Worm (Caenorhabditis elegans) whole organism, early embryonic: Measurements from ENCODE around the gene C49F8.1.

Experiments used
- B0310.2 ChIP-seq: sonication (generic microtip); optimal IDR thresholded peaks from 2 replicates; lab custom pipeline; 2016; ENCODE audit warnings: mild to moderate bottlenecking, missing genetic modification characterization, missing compliant biosample characterization
- F13C5.2 ChIP-seq: sonication (generic microtip); optimal IDR thresholded peaks from 2 replicates; lab custom pipeline; 2017; ENCODE audit warnings: mild to moderate bottlenecking, missing genetic modification characterization, inconsistent platforms, missing compliant biosample characterization
- aly-1 ChIP-seq: sonication (generic microtip); optimal IDR thresholded peaks from 2 replicates; lab custom pipeline; 2016; ENCODE audit warnings: missing genetic modification characterization, missing compliant biosample characterization
- ama-1 ChIP-seq: fragments of 150-350 bp; optimal IDR thresholded peaks from 2 replicates; lab custom pipeline; 2014
- ceh-13 ChIP-seq: fragments of 200-800 bp; sonication (Bioruptor generic); optimal IDR thresholded peaks from 2 replicates; lab custom pipeline; 2018; ENCODE audit warnings: mild to moderate bottlenecking, missing genetic modification characterization, missing compliant biosample characterization
- ceh-36 ChIP-seq: sonication (generic microtip); optimal IDR thresholded peaks from 2 replicates; lab custom pipeline; 2016; ENCODE audit warnings: missing genetic modification characterization, inconsistent platforms, missing compliant biosample characterization
- ets-7 ChIP-seq: sonication (generic microtip); optimal IDR thresholded peaks from 2 replicates; lab custom pipeline; 2016; ENCODE audit warnings: missing genotype, missing genetic modification characterization, missing compliant biosample characterization
- flt-1 ChIP-seq: fragments of 200-800 bp; sonication (Bioruptor generic); IDR thresholded peaks from 2 replicates; pipeline ENCODE4 v1.3.6; 2022; ENCODE audit warnings: missing genetic modification characterization, missing compliant biosample characterization
- hmbx-1 ChIP-seq: sonication (generic microtip); optimal IDR thresholded peaks from 2 replicates; lab custom pipeline; 2016; ENCODE audit warnings: mild to moderate bottlenecking, missing genetic modification characterization, missing compliant biosample characterization
- hmg-4 ChIP-seq: fragments of 200-800 bp; sonication (Bioruptor generic); optimal IDR thresholded peaks from 2 replicates; lab custom pipeline; 2018; ENCODE audit warnings: mild to moderate bottlenecking, missing genetic modification characterization, missing compliant biosample characterization
- hnd-1 ChIP-seq: sonication (generic microtip); optimal IDR thresholded peaks from 2 replicates; lab custom pipeline; 2016; ENCODE audit warnings: missing genetic modification characterization, missing compliant biosample characterization
- pes-1 ChIP-seq: fragments of 200-800 bp; sonication (Bioruptor generic); IDR thresholded peaks from 2 replicates; pipeline ENCODE4 v1.3.6; 2022; ENCODE audit warnings: missing genetic modification reagents, missing genetic modification characterization, missing compliant biosample characterization
- scrt-1 ChIP-seq: fragments of 200-800 bp; sonication (Bioruptor generic); IDR thresholded peaks from 2 replicates; pipeline ENCODE4 v1.3.6; 2022; ENCODE audit warnings: missing genetic modification characterization, missing compliant biosample characterization
- sea-1 ChIP-seq: fragments of 200-800 bp; sonication (Bioruptor generic); conservative IDR thresholded peaks from 2 replicates; pipeline ENCODE4 v1.3.6; 2022; ENCODE audit warnings: missing genetic modification characterization, missing compliant biosample characterization
- tbx-11 ChIP-seq: fragments of 200-800 bp; sonication (Bioruptor generic); IDR thresholded peaks from 2 replicates; pipeline ENCODE4 v1.3.6; 2022; ENCODE audit warnings: missing genetic modification characterization, missing compliant biosample characterization
- tbx-37 ChIP-seq: fragments of 200-800 bp; sonication (Bioruptor generic); conservative IDR thresholded peaks from 2 replicates; pipeline ENCODE4 v1.3.6; 2022; ENCODE audit warnings: missing genetic modification reagents, missing genetic modification characterization, missing compliant biosample characterization
- tra-4 ChIP-seq: sonication (generic microtip); optimal IDR thresholded peaks from 2 replicates; lab custom pipeline; 2017; ENCODE audit warnings: missing genetic modification characterization, missing compliant biosample characterization

C49F8.1 gene

DNA sequence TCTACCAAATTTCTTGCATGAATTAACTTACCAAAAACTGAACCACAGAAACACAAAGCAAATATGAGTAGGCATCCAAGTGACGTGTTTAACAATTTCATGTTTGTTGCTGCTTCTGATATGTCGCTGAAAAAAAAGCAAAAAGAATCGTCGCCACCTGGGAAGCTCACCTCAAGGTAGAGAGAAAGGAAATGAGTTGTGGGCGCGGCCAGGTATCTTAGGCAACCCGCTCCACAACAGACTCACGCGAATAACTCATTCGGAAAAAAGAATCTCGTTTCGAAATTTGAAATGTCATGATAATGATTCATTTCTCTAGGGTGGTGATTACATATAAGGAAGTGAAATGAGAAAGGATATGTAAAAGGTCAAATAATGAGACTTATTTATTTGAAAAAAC is 30.2 kb upstream of the C49F8.1 start, which contains the start of gene irld-2:
Gene irld-2 (minus strand): TSS at position 101 of the 400 bp plus-strand sequence.
- TF ChIP-seq tbx-11 (GFP tag; lab: Robert Waterston, UW) (no peak), sea-1 (no peak)

DNA sequence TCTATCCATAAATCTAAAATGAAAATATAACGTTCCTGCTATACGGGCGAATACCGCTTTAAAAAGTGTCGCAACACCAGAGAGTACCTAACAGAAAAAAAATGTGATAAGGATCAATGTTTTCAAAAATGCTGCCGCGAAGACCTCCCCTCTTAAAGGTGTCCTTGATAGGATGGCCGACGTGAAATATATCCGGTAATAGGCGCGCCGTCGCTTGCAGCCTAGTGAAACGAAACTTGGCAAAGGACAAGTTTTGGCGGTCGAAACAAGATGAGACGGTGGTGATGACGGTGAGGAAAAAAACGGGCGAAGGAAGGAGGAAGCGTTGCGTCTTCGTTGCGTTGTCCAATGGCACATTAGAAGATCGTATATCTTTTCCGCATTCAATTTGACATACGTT is 24.0 kb upstream of the C49F8.1 start:
- TF ChIP-seq pes-1 (no peak), aly-1 (tag; lab: Kevin White, UChicago) (no peak), hmg-4 (GFP tag; lab: Kevin White, UChicago) (no peak), tra-4 (tag; lab: Kevin White, UChicago) (no peak)

DNA sequence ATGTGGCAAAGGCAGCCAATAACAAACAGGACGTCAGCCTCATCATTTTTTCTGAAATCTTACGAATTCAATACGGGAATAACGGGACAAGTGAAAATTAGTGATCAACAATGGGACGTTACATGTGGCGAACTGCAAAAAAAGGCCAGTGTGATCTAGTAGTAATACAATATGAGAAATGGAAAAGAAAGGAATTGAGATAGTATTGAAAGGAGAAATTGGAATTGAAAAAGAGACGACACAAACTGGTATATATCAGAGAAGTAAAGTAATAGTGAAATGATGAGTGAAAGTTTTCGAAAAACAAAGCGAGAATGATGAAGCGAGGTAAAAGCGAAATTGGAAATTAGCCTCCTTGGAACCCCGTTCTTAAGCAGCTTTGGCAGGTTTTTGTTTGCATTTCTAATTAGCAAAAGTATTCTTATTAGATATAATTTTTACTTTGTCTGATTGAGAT is 22.7 kb upstream of the C49F8.1 start, which contains the start of gene C49F8.3:
Gene C49F8.3 (minus strand): TSS at position 51 of the 457 bp plus-strand sequence.
- TF ChIP-seq B0310.2 (no peak), pes-1 (no peak), ceh-13 (GFP tag; lab: Kevin White, UChicago) (no peak), aly-1 (tag; lab: Kevin White, UChicago) (no peak), hnd-1 (tag; lab: Kevin White, UChicago) (no peak), flt-1 (GFP tag; lab: Robert Waterston, UW) (no peak), hmg-4 (GFP tag; lab: Kevin White, UChicago) (no peak), tbx-11 (GFP tag; lab: Robert Waterston, UW) (no peak), ama-1 (lab: Kevin White, UChicago) (no peak), tbx-37 (GFP tag; lab: Robert Waterston, UW) (no peak), ceh-36 (tag; lab: Kevin White, UChicago) (no peak), sea-1 (no peak), F13C5.2 (tag; lab: Kevin White, UChicago) (no peak), hmbx-1 (tag; lab: Kevin White, UChicago) (no peak), scrt-1 (no peak), ets-7 (tag; lab: Kevin White, UChicago) (no peak), tra-4 (tag; lab: Kevin White, UChicago) (no peak)

DNA sequence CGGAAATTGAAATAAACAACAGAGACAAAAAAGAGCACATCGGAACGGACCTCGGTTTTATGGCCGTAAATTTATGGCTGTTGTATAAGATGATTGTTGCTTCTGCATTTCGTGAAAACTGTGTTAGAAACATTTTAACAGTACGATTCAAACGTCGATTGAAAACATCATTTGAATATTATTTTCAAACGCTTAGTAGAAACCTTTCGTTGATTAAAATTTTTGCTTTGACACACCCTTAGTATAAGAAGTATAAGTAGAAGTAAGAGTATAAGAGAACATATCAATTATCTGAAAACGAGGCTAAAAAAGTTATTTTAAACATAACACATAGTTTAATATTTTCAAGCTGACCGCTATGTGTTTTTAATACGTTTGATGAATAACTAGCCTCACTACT is 19.9 kb upstream of the C49F8.1 start:
- TF ChIP-seq flt-1 (GFP tag; lab: Robert Waterston, UW) (no peak), tra-4 (tag; lab: Kevin White, UChicago) (no peak), ama-1 (lab: Kevin White, UChicago) (no peak), F13C5.2 (tag; lab: Kevin White, UChicago) (no peak), sea-1 (no peak), tbx-11 (GFP tag; lab: Robert Waterston, UW) (no peak), aly-1 (tag; lab: Kevin White, UChicago) (no peak), ceh-13 (GFP tag; lab: Kevin White, UChicago) (no peak), ets-7 (tag; lab: Kevin White, UChicago) (no peak), hnd-1 (tag; lab: Kevin White, UChicago) (no peak), hmbx-1 (tag; lab: Kevin White, UChicago) (no peak), pes-1 (no peak), ceh-36 (tag; lab: Kevin White, UChicago) (no peak)

DNA sequence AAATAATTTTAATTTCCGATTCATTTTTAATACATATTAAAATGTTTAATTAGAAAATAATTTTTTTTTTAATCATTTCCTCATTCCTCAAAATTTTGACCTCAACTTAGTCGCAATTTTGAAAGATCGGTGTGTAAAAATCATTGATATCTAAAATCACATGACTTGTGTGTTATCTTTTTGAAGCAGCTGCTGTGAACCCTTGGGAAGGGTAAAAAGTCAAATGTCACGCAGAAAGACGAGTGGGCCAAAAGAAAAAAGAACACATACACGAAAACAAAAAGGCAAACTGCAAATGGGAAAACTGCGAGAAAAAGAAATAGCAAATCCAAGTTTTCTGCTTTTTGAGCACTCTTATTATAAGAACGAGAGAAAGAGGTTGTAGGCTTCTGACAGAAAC is 18.5 kb upstream of the C49F8.1 start:
- TF ChIP-seq ama-1 (lab: Kevin White, UChicago), result no peak
- no peak for TF ChIP-seq ets-7 (tag; lab: Kevin White, UChicago)
- TF ChIP-seq tbx-11 (GFP tag; lab: Robert Waterston, UW), result no peak
- no peak for TF ChIP-seq sea-1
- no peak for TF ChIP-seq aly-1 (tag; lab: Kevin White, UChicago)
- TF ChIP-seq hmg-4 (GFP tag; lab: Kevin White, UChicago), result no peak
- no peak for TF ChIP-seq scrt-1
- TF ChIP-seq ceh-13 (GFP tag; lab: Kevin White, UChicago), result no peak
- TF ChIP-seq tra-4 (tag; lab: Kevin White, UChicago), result no peak
- TF ChIP-seq ceh-36 (tag; lab: Kevin White, UChicago), result no peak

DNA sequence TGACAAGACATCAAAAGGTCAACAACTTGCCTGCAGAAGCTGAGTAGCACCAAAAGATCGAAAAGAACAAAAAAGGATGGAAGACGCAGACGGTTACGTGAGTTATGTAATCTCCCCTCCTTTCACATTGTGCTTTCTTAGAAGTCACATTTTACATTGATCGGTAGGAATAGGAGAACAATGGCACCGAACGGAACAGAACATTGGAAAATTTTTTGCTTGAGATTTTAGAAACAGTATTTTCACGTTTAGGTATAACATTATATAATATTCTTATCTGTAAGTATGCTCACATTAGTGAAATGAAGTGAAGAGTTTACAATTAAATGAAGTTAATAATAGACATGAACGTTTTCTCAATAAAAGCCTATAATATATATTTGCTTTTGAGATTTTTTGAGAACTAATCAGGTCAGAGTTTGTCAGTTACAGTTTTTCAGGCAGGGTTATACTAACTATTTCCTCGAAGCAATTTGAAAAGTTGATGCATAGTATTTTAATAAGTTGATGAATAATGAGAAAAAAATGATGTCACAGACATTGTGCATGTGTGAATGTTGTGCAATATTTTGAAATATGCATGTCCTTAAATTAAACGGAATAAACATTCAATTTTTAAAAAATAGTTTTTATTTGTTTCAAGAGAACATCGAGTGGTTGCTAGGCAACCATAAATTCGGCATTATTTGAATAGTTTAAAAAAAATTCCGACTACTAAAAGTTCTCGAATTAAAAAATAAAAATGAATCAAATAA is 16.4 kb upstream of the C49F8.1 start:
- TF ChIP-seq tbx-37 (GFP tag; lab: Robert Waterston, UW) (no peak), ceh-36 (tag; lab: Kevin White, UChicago) (no peak), ets-7 (tag; lab: Kevin White, UChicago) (no peak)

DNA sequence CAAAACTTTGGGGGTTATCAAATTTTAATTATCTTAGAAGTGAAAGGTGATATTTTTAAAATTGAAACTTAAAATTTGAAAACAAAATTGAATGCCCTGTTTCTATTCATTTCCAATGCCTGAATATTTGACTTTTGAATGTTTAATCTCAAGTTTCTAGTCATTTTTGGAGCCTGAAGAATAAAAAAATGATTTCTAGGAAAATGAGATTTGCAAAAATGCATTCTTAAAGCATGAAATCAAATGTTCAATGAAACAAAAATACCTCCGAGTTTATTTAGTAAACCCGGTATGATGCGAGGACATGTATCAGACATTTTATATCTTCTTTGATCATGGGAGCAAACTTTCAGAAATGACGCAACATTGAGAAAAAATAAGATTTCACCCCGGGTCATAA is 14.3 kb upstream of the C49F8.1 start:
- TF ChIP-seq tbx-11 (GFP tag; lab: Robert Waterston, UW), result no peak
- TF ChIP-seq aly-1 (tag; lab: Kevin White, UChicago), result no peak
- no peak for TF ChIP-seq tra-4 (tag; lab: Kevin White, UChicago)
- no peak for TF ChIP-seq sea-1
- no peak for TF ChIP-seq flt-1 (GFP tag; lab: Robert Waterston, UW)
- no peak for TF ChIP-seq ceh-36 (tag; lab: Kevin White, UChicago)
- no peak for TF ChIP-seq ceh-13 (GFP tag; lab: Kevin White, UChicago)
- no peak for TF ChIP-seq tbx-37 (GFP tag; lab: Robert Waterston, UW)
- no peak for TF ChIP-seq ets-7 (tag; lab: Kevin White, UChicago)
- no peak for TF ChIP-seq B0310.2
- no peak for TF ChIP-seq ama-1 (lab: Kevin White, UChicago)
- TF ChIP-seq hmbx-1 (tag; lab: Kevin White, UChicago), result no peak
- TF ChIP-seq scrt-1, result no peak
- no peak for TF ChIP-seq F13C5.2 (tag; lab: Kevin White, UChicago)
- TF ChIP-seq hmg-4 (GFP tag; lab: Kevin White, UChicago), result no peak
- no peak for TF ChIP-seq hnd-1 (tag; lab: Kevin White, UChicago)
- no peak for TF ChIP-seq pes-1
